Worm (Caenorhabditis elegans) whole organism, late embryonic: ENCODE data around the gene C18E9.7.

Experiments used
- ama-1 ChIP-seq: fragments of 150-350 bp; optimal IDR thresholded peaks from 2 replicates; lab custom pipeline; 2014
- ceh-9 ChIP-seq: sonication (generic microtip); optimal IDR thresholded peaks from 2 replicates; lab custom pipeline; 2016; ENCODE audit warnings: mild to moderate bottlenecking, missing genetic modification characterization, inconsistent platforms, missing compliant biosample characterization
- dmd-4 ChIP-seq: sonication (generic microtip); optimal IDR thresholded peaks from 2 replicates; lab custom pipeline; 2016; ENCODE audit warnings: borderline replicate concordance, missing genetic modification characterization, missing compliant biosample characterization
- fkh-6 ChIP-seq: sonication (generic microtip); optimal IDR thresholded peaks from 2 replicates; lab custom pipeline; 2016; ENCODE audit warnings: missing genetic modification characterization, missing compliant biosample characterization
- hlh-8 ChIP-seq: sonication (generic microtip); optimal IDR thresholded peaks from 2 replicates; lab custom pipeline; 2016; ENCODE audit warnings: missing genotype, missing genetic modification characterization, missing compliant biosample characterization
- sox-2 ChIP-seq: fragments of 200-800 bp; sonication (Bioruptor generic); IDR thresholded peaks from 2 replicates; pipeline ENCODE4 v1.3.6; 2022; ENCODE audit warnings: missing genetic modification reagents, missing genetic modification characterization, missing compliant biosample characterization
- sox-4 ChIP-seq: sonication (generic microtip); optimal IDR thresholded peaks from 2 replicates; lab custom pipeline; 2017; ENCODE audit warnings: mild to moderate bottlenecking, missing genetic modification characterization, inconsistent platforms, missing compliant biosample characterization
- unc-86 ChIP-seq: sonication (generic microtip); optimal IDR thresholded peaks from 2 replicates; lab custom pipeline; 2016; ENCODE audit warnings: missing genetic modification characterization, missing compliant biosample characterization

DNA sequence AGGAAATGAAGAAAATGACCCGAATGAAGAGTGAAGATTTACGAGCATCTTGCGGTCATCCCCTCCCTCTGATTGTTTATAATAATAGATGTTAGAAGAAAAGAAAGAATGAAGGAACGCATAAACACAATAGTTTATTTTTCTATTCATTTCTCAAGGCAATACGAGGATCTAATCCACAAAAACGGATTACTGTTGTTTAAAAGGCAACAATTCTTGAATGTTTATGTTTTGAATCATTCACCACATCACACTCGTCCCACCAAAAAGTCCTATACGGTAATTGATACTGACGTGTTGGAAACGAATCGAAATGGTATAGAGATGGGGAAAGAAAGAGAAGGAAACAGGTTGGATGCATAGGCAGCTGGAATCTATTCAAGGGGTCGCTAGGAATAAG, 39.0 kb upstream of the C18E9.7 start:
- TF ChIP-seq sox-4 (tag; lab: Kevin White, UChicago) (no peak), hlh-8 (tag; lab: Kevin White, UChicago) (no peak), ceh-9 (tag; lab: Kevin White, UChicago) (no peak), ama-1 (lab: Kevin White, UChicago) (no peak), fkh-6 (tag; lab: Kevin White, UChicago) (no peak), unc-86 (tag; lab: Kevin White, UChicago) (no peak), dmd-4 (no peak), sox-2 (no peak)
